Fruit fly (Drosophila melanogaster): ENCODE measurements around the gene CDase.

The CDase gene

dm6 chr3R:30428459-30428858 is 30.9 kb upstream of the CDase start, which contains the start of gene CG15533:
CG15533 (plus strand) TSS chr3R:30428820.
- no peak for TF ChIP-seq dl (GFP tag; optimal IDR thresholded peaks at IDR 0.05; ENCODE audit: insufficient read depth in 1 of 2, partially characterized antibody in 2 of 2)
- no peak for TF ChIP-seq fru (GFP tag; optimal IDR thresholded peaks at IDR 0.05)
- no peak for TF ChIP-seq Abd-B (GFP tag; optimal IDR thresholded peaks at IDR 0.05)
- TF ChIP-seq ey (GFP tag; optimal IDR thresholded peaks at IDR 0.05), result no peak
- no peak for TF ChIP-seq lola (GFP tag; optimal IDR thresholded peaks at IDR 0.05)
- TF ChIP-seq Hr83 (GFP tag; optimal IDR thresholded peaks at IDR 0.05; ENCODE audit: poor library complexity, severe bottlenecking), result no peak
- no peak for TF ChIP-seq Jra (GFP tag; optimal IDR thresholded peaks at IDR 0.05)
- TF ChIP-seq Dfd (GFP tag; optimal IDR thresholded peaks at IDR 0.05), result no peak
- TF ChIP-seq psq (GFP tag; optimal IDR thresholded peaks at IDR 0.05), result no peak
- no peak for TF ChIP-seq Vsx2 (GFP tag; optimal IDR thresholded peaks at IDR 0.05; ENCODE audit: partially characterized antibody)
- no peak for TF ChIP-seq pan (optimal IDR thresholded peaks at IDR 0.05)
- no peak for TF ChIP-seq dmrt93B (GFP tag; optimal IDR thresholded peaks at IDR 0.05)

DNA sequence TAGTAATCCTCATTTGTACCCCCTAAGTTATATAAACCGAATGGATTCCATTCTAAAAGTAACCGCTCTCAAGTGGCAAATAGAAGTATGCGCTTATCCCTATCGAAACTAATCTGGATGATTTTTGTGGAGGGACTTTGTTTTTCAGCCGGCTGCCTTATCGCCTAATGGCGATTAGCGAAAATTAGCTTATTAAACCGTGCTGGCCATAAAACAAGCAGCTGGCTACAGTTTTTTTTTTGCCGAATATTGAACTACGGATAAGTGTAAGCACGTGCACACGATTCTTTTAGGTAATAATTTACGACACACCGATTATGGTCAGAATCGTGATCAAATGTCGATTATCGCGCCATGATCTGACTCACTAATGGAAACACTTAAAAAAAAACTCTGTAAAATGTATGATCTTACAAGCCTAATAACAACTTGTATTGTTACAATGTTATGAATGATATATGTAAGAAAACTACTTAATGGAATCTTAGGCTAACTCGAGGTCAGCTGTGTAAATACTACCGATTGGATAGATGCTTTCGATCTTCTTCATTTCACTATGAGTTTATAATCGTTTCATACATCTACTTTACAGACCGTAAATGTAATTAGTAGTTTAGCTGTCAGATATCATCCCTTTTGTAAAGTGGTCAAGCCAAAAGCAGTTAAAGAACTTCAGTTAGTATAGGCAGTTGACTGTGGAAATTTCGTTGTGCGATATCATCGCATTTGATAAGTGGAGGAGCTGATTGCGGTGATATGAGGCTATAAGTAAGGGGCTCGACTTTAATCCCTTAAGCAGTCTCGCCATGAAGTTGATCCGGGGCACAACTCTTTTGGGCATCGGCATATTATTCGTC is 27.8 kb upstream of the CDase start, which contains the start of gene CG15534:
Gene CG15534, plus strand, starts transcription at position 807 of the 857 bp plus-strand sequence.
- TF ChIP-seq lola (GFP tag; optimal IDR thresholded peaks at IDR 0.05), result no peak
- no peak for TF ChIP-seq Rel (GFP tag; optimal IDR thresholded peaks at IDR 0.05)
- TF ChIP-seq Rel (tag; optimal IDR thresholded peaks at IDR 0.05), result peak; percentile 30
- peak; percentile 88 for TF ChIP-seq Vsx2 (GFP tag; optimal IDR thresholded peaks at IDR 0.05; ENCODE audit: partially characterized antibody)

dm6 chr3R:30443549-30444133 is 15.7 kb upstream of the CDase start, which contains the start of gene CG15537:
CG15537 (minus strand) TSS chr3R:30443599.
- TF ChIP-seq rgr (GFP tag; optimal IDR thresholded peaks at IDR 0.05) (no peak), br (GFP tag; optimal IDR thresholded peaks at IDR 0.05) (no peak)

dm6 chr3R:30444946-30445345 is 14.4 kb upstream of the CDase start, which contains the start of gene Osi23:
Osi23 (minus strand) TSS chr3R:30445046.
- TF ChIP-seq tai (GFP tag; optimal IDR thresholded peaks at IDR 0.05) (no peak), dsf (GFP tag; optimal IDR thresholded peaks at IDR 0.05; ENCODE audit: borderline replicate concordance) (no peak), pan (optimal IDR thresholded peaks at IDR 0.05) (no peak), Hnf4 (GFP tag; optimal IDR thresholded peaks at IDR 0.05) (no peak), Jra (GFP tag; optimal IDR thresholded peaks at IDR 0.05) (no peak), Dif (GFP tag; optimal IDR thresholded peaks at IDR 0.05; ENCODE audit: partially characterized antibody) (no peak), CG9705 (GFP tag; optimal IDR thresholded peaks at IDR 0.05) (no peak), foxo (GFP tag; optimal IDR thresholded peaks at IDR 0.05) (no peak), woc (GFP tag; optimal IDR thresholded peaks at IDR 0.05) (no peak)

DNA sequence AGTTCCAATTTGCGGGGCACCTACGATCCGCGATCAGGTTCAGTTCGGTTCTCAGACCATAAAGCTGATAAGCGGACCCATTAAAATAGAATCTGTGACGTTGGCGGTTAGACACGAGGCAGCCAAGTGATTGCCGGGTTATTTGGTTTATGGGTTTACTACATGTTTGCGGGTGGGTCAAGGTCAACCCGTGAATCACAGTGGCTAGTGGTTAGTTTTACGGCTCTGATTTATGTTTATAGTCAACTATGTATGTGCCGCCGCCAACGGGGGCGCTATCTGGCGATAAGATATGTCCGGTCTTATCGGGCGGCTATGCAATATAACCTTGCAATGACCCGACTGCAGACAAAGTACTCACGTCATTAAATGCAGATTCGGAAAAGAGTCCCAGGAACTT is 9.9 kb upstream of the CDase start:
- TF ChIP-seq Mio (GFP tag; optimal IDR thresholded peaks at IDR 0.05), result no peak
- TF ChIP-seq CrebA (GFP tag; optimal IDR thresholded peaks at IDR 0.05; ENCODE audit: borderline replicate concordance), result peak; percentile 22

dm6 chr3R:30450224-30450623 is 9.1 kb upstream of the CDase start:
- TF ChIP-seq dmrt93B (GFP tag; optimal IDR thresholded peaks at IDR 0.05) (peak; percentile 50), Hnf4 (GFP tag; optimal IDR thresholded peaks at IDR 0.05) (peak; percentile 98), ey (GFP tag; optimal IDR thresholded peaks at IDR 0.05) (peak; percentile 47), GATAd (GFP tag; optimal IDR thresholded peaks at IDR 0.05) (peak; percentile 98), Dif (GFP tag; optimal IDR thresholded peaks at IDR 0.05; ENCODE audit: partially characterized antibody) (peak; percentile 98), jim (GFP tag; optimal IDR thresholded peaks at IDR 0.05) (peak; percentile 99), fru (GFP tag; optimal IDR thresholded peaks at IDR 0.05) (peak; percentile 84), Dfd (GFP tag; optimal IDR thresholded peaks at IDR 0.05) (no peak), Mio (GFP tag; optimal IDR thresholded peaks at IDR 0.05) (peak; percentile 73), h (GFP tag; optimal IDR thresholded peaks at IDR 0.05) (peak; percentile 95), Jra (GFP tag; optimal IDR thresholded peaks at IDR 0.05) (peak; percentile 99), Hr78 (GFP tag; optimal IDR thresholded peaks at IDR 0.05) (no peak), foxo (GFP tag; optimal IDR thresholded peaks at IDR 0.05) (peak in 1 of 2 experiments; percentile 31), CrebA (GFP tag; optimal IDR thresholded peaks at IDR 0.05; ENCODE audit: borderline replicate concordance) (peak; percentile 90), br (GFP tag; optimal IDR thresholded peaks at IDR 0.05) (peak; percentile 83), N (GFP tag; optimal IDR thresholded peaks at IDR 0.05) (no peak), psq (GFP tag; optimal IDR thresholded peaks at IDR 0.05) (peak; percentile 80), brk (GFP tag; optimal IDR thresholded peaks at IDR 0.05) (peak; percentile 96), HLH106 (tag; optimal IDR thresholded peaks at IDR 0.05) (peak; percentile 40), usp (GFP tag; optimal IDR thresholded peaks at IDR 0.05) (no peak), woc (GFP tag; optimal IDR thresholded peaks at IDR 0.05) (no peak), CG32264 (GFP tag; optimal IDR thresholded peaks at IDR 0.05) (no peak), dsf (GFP tag; optimal IDR thresholded peaks at IDR 0.05; ENCODE audit: borderline replicate concordance) (peak; percentile 95), tai (GFP tag; optimal IDR thresholded peaks at IDR 0.05) (peak; percentile 98), Myc (optimal IDR thresholded peaks at IDR 0.05) (no peak), lola (GFP tag; optimal IDR thresholded peaks at IDR 0.05) (no peak), Rel (GFP tag; optimal IDR thresholded peaks at IDR 0.05) (peak; percentile 53), Rel (tag; optimal IDR thresholded peaks at IDR 0.05) (peak; percentile 19), Vsx2 (GFP tag; optimal IDR thresholded peaks at IDR 0.05; ENCODE audit: partially characterized antibody) (peak; percentile 98)
